Worm (Caenorhabditis elegans) whole organism, L1 larva: ENCODE results near the gene clh-3.

Source experiments
- C04F5.9 ChIP-seq: sonication (generic microtip); optimal IDR thresholded peaks from 2 replicates; lab custom pipeline; 2016; ENCODE audit warnings: missing genetic modification characterization, missing compliant biosample characterization
- C16A3.4 ChIP-seq: fragments of 150-350 bp; optimal IDR thresholded peaks from 2 replicates; lab custom pipeline; 2014; ENCODE audit warnings: missing biosample characterization, missing genetic modification characterization
- C34B4.2 ChIP-seq: sonication (generic microtip); optimal IDR thresholded peaks from 2 replicates; lab custom pipeline; 2017; ENCODE audit warnings: mild to moderate bottlenecking, missing genetic modification characterization, missing compliant biosample characterization
- F16B12.6 ChIP-seq: fragments of 150-350 bp; optimal IDR thresholded peaks from 2 replicates; lab custom pipeline; 2014; ENCODE audit warnings: missing biosample characterization, missing genetic modification characterization
- Y116A8C.19 ChIP-seq: sonication (generic microtip); optimal IDR thresholded peaks from 2 replicates; lab custom pipeline; 2016; ENCODE audit warnings: missing compliant biosample characterization, missing genetic modification characterization, borderline replicate concordance
- aha-1 ChIP-seq: fragments of 150-350 bp; optimal IDR thresholded peaks from 2 replicates; lab custom pipeline; 2014; ENCODE audit warnings: missing biosample characterization, missing genetic modification characterization
- alr-1 ChIP-seq: fragments of 200-800 bp; sonication (Bioruptor generic); optimal IDR thresholded peaks from 2 replicates; lab custom pipeline; 2018; ENCODE audit warnings: borderline replicate concordance, mild to moderate bottlenecking, missing genetic modification characterization, missing compliant biosample characterization
- aly-2 ChIP-seq: fragments of 150-350 bp; optimal IDR thresholded peaks from 2 replicates; lab custom pipeline; 2014; ENCODE audit warnings: missing biosample characterization, missing genetic modification characterization
- ama-1 ChIP-seq: fragments of 150-350 bp; optimal IDR thresholded peaks from 2 replicates; lab custom pipeline; 2014
- blmp-1 ChIP-seq: fragments of 150-350 bp; optimal IDR thresholded peaks from 2 replicates; lab custom pipeline; 2014; ENCODE audit warnings: missing biosample characterization, missing genetic modification characterization
- ceh-90 ChIP-seq: sonication (generic microtip); optimal IDR thresholded peaks from 2 replicates; lab custom pipeline; 2016; ENCODE audit warnings: missing genetic modification characterization, missing compliant biosample characterization
- dpl-1 ChIP-seq, 3 experiments: fragments of 150-350 bp in 2 of 3; sonication (generic microtip) in 1 of 3; optimal IDR thresholded peaks; 2 replicates each; lab custom pipeline; 2014 to 2017; ENCODE audit warnings: missing biosample characterization in 3 of 3, missing genetic modification characterization in 3 of 3, missing genetic modification reagents in 3 of 3
- dsc-1 ChIP-seq: sonication (generic microtip); optimal IDR thresholded peaks from 2 replicates; lab custom pipeline; 2016; ENCODE audit warnings: mild to moderate bottlenecking, missing genetic modification characterization, missing compliant biosample characterization
- efl-1 ChIP-seq, 4 experiments: fragments of 150-350 bp; optimal IDR thresholded peaks in 3 of 4; peaks in 1 of 4; 1 replicate in 1 of 4; 2 replicates in 3 of 4; lab custom pipeline; 2014; ENCODE audit warnings: missing biosample characterization in 2 of 4, missing genetic modification characterization in 2 of 4, missing genetic modification reagents in 2 of 4
- elt-3 ChIP-seq, 6 experiments: fragments of 150-350 bp in 1 of 6; sonication (generic microtip); optimal IDR thresholded peaks; 2 replicates each; lab custom pipeline; 2017 to 2018; ENCODE audit warnings: missing biosample characterization in 6 of 6, missing genetic modification characterization in 6 of 6, inconsistent platforms in 1 of 6
- fkh-10 ChIP-seq: sonication (generic microtip); optimal IDR thresholded peaks from 2 replicates; lab custom pipeline; 2017; ENCODE audit warnings: missing biosample characterization, missing genetic modification reagents, missing genetic modification characterization
- fkh-8 ChIP-seq: sonication (generic microtip); optimal IDR thresholded peaks from 2 replicates; lab custom pipeline; 2016; ENCODE audit warnings: mild to moderate bottlenecking, missing genetic modification characterization, missing compliant biosample characterization
- fos-1 ChIP-seq: fragments of 150-350 bp; optimal IDR thresholded peaks from 2 replicates; lab custom pipeline; 2014; ENCODE audit warnings: missing biosample characterization, missing genetic modification characterization
- hlh-4 ChIP-seq: sonication (generic microtip); optimal IDR thresholded peaks from 2 replicates; lab custom pipeline; 2016; ENCODE audit warnings: mild to moderate bottlenecking, missing genetic modification characterization, missing compliant biosample characterization
- hpl-2 ChIP-seq: fragments of 150-350 bp; optimal IDR thresholded peaks from 2 replicates; lab custom pipeline; 2014; ENCODE audit warnings: missing biosample characterization, missing genetic modification reagents, missing genetic modification characterization
- irx-1 ChIP-seq: sonication (generic microtip); optimal IDR thresholded peaks from 2 replicates; lab custom pipeline; 2016; ENCODE audit warnings: missing genetic modification characterization, missing compliant biosample characterization
- isw-1 ChIP-seq: fragments of 200-800 bp; sonication (Bioruptor generic); IDR thresholded peaks from 2 replicates; pipeline ENCODE4 v1.3.6; 2022; ENCODE audit warnings: missing genetic modification characterization, missing compliant biosample characterization
- lin-14 ChIP-seq: fragments of 200-800 bp; sonication (Bioruptor generic); optimal IDR thresholded peaks from 2 replicates; lab custom pipeline; 2018; ENCODE audit warnings: mild to moderate bottlenecking, missing genetic modification characterization, moderate library complexity, missing compliant biosample characterization
- lin-15B ChIP-seq: fragments of 150-350 bp; sonication (generic microtip); optimal IDR thresholded peaks from 3 replicates; lab custom pipeline; 2014; ENCODE audit warnings: missing biosample characterization, missing genetic modification characterization
- lin-35 ChIP-seq, 2 experiments: fragments of 150-350 bp; optimal IDR thresholded peaks; 2 replicates each; lab custom pipeline; 2014; ENCODE audit warnings: missing biosample characterization in 2 of 2, missing genetic modification characterization in 2 of 2, missing genetic modification reagents in 2 of 2
- lin-39 ChIP-seq: fragments of 150-350 bp; optimal IDR thresholded peaks from 2 replicates; lab custom pipeline; 2014; ENCODE audit warnings: missing biosample characterization, missing genetic modification reagents, missing genetic modification characterization
- lsy-2 ChIP-seq, 2 experiments: fragments of 150-350 bp; optimal IDR thresholded peaks; 2 replicates each; lab custom pipeline; 2014; ENCODE audit warnings: missing biosample characterization in 2 of 2, missing genetic modification characterization in 2 of 2
- mab-9 ChIP-seq: fragments of 200-800 bp; sonication (Bioruptor generic); IDR thresholded peaks from 2 replicates; pipeline ENCODE4 v1.3.6; 2022; ENCODE audit warnings: missing genetic modification reagents, missing genetic modification characterization, missing compliant biosample characterization
- mef-2 ChIP-seq: fragments of 150-350 bp; optimal IDR thresholded peaks from 2 replicates; lab custom pipeline; 2014; ENCODE audit warnings: missing biosample characterization, missing genetic modification characterization
- mep-1 ChIP-seq: fragments of 150-350 bp; optimal IDR thresholded peaks from 2 replicates; lab custom pipeline; 2014; ENCODE audit warnings: missing biosample characterization, missing genetic modification characterization
- nhr-11 ChIP-seq: fragments of 150-350 bp; optimal IDR thresholded peaks from 2 replicates; lab custom pipeline; 2014; ENCODE audit warnings: missing biosample characterization, missing genetic modification characterization
- nhr-47 ChIP-seq: sonication (generic microtip); optimal IDR thresholded peaks from 2 replicates; lab custom pipeline; 2016; ENCODE audit warnings: mild to moderate bottlenecking, missing genetic modification characterization, moderate library complexity, missing compliant biosample characterization
- nhr-71 ChIP-seq: sonication (generic microtip); optimal IDR thresholded peaks from 2 replicates; lab custom pipeline; 2016; ENCODE audit warnings: mild to moderate bottlenecking, missing genetic modification characterization, moderate library complexity, missing compliant biosample characterization
- nhr-76 ChIP-seq: sonication (generic microtip); optimal IDR thresholded peaks from 2 replicates; lab custom pipeline; 2017; ENCODE audit warnings: missing biosample characterization, missing genetic modification characterization
- nhr-77 ChIP-seq: fragments of 150-350 bp; optimal IDR thresholded peaks from 2 replicates; lab custom pipeline; 2014; ENCODE audit warnings: missing biosample characterization, missing genetic modification characterization
- pag-3 ChIP-seq: sonication (generic microtip); optimal IDR thresholded peaks from 2 replicates; lab custom pipeline; 2017; ENCODE audit warnings: missing genetic modification characterization, mild to moderate bottlenecking, missing compliant biosample characterization, antibody characterized with exemption, borderline replicate concordance; ENCODE audit not compliant: insufficient read depth
- pax-3 ChIP-seq: fragments of 200-800 bp; sonication (Bioruptor generic); optimal IDR thresholded peaks from 2 replicates; lab custom pipeline; 2018; ENCODE audit warnings: mild to moderate bottlenecking, missing genetic modification characterization, moderate library complexity, missing compliant biosample characterization
- pqm-1 ChIP-seq: sonication (generic microtip); optimal IDR thresholded peaks from 3 replicates; lab custom pipeline; 2017; ENCODE audit warnings: missing biosample characterization, missing genetic modification characterization
- snpc-4 ChIP-seq: fragments of 150-350 bp; optimal IDR thresholded peaks from 2 replicates; lab custom pipeline; 2014; ENCODE audit warnings: missing biosample characterization, missing genetic modification characterization
- sox-4 ChIP-seq: sonication (generic microtip); optimal IDR thresholded peaks from 2 replicates; lab custom pipeline; 2016; ENCODE audit warnings: missing genetic modification characterization, missing compliant biosample characterization
- sptf-1 ChIP-seq: fragments of 150-350 bp; optimal IDR thresholded peaks from 2 replicates; lab custom pipeline; 2014; ENCODE audit warnings: missing biosample characterization, missing genetic modification characterization
- sup-37 ChIP-seq: fragments of 200-800 bp; sonication (Bioruptor generic); optimal IDR thresholded peaks from 2 replicates; lab custom pipeline; 2018; ENCODE audit warnings: mild to moderate bottlenecking, missing genetic modification characterization, missing compliant biosample characterization
- unc-98 ChIP-seq: fragments of 200-800 bp; sonication (Bioruptor generic); IDR thresholded peaks from 2 replicates; pipeline ENCODE4 v1.3.6; 2022; ENCODE audit warnings: missing genetic modification characterization, missing compliant biosample characterization
- vab-15 ChIP-seq: sonication (generic microtip); optimal IDR thresholded peaks from 2 replicates; lab custom pipeline; 2017; ENCODE audit warnings: missing genotype, mild to moderate bottlenecking, missing genetic modification characterization, missing compliant biosample characterization

Gene clh-3

DNA sequence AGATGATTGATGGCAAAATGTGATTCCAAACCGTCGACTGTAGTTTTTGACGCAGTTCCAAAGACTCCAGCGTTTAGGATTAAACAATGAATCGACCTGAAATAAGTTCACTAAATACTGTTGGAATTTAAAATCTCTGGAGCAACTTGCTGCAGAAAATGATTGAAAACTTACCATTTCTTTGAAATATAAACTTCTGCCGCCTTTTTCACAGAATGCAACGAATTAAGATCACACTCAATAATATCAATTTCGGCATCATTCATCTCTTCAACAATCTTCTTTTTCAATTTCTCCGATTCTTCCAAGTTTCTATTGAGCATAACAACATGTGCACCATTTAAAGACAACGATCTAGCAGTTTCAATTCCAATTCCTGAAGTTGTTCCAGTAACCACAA is 18.1 kb downstream of the clh-3 start:
- no peak for TF ChIP-seq efl-1 (optimal IDR thresholded peaks at IDR 0.05; lab: Kevin White, UChicago)
- peak in 1 of 2 experiments; percentile 78 for TF ChIP-seq efl-1 (GFP tag; optimal IDR thresholded peaks at IDR 0.05 in 1 of 2; lab: Kevin White, UChicago)
- TF ChIP-seq pax-3 (tag; lab: Kevin White, UChicago) = no peak

DNA sequence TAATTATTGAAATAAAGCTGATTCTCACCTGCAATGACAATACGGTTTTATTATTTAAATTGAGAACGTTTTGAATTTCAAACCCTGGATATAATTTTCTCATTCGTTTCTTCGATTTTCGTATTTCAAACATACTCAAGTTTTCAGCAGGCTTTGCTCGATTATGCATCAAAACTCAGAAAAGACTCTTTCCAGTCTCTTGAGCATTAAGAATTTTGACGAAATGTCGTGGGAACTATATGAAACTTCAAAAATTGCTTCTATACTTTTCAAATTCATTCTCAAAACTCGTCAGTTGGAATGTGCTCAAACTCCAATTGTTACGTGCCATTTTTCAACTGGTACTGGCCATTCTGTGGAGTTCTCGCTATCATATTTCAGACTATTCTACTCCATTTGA is 20.3 kb downstream of the clh-3 start, which contains the start of gene srd-59:
Gene srd-59 (plus strand): TSS at position 301 of the 400 bp plus-strand sequence.
- TF ChIP-seq irx-1 (tag; lab: Kevin White, UChicago) (no peak), lin-14 (GFP tag; lab: Kevin White, UChicago) (no peak), pag-3 (tag; lab: Kevin White, UChicago) (no peak), fos-1 (tag; lab: Kevin White, UChicago) (no peak), elt-3 (tag; optimal IDR thresholded peaks at IDR 0.05; lab: Kevin White, UChicago) (no peak), ama-1 (lab: Kevin White, UChicago) (no peak), hlh-4 (no peak), mef-2 (tag; lab: Kevin White, UChicago) (no peak)

DNA sequence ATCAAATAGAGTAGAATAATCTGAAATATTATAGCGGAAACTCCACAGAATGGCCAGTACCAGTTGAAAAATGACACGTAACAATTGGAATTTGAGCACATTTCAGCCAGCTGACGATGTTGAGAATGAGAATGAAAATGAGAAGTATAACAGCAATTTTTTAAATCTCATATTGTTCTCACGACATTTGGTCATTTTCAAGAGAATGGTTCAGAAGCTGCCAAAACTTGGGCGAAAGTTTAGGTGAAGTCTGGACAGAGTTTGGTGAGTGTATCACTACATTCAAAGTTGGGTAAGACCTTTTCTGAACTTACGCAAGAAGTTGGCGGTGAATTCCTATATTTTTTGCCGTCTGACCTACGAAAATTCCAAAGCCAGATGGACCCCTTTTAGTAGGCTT is 20.8 kb downstream of the clh-3 start, which contains the start of gene srd-58:
Gene srd-58 (minus strand): TSS at position 101 of the 400 bp plus-strand sequence.
- no peak for TF ChIP-seq C04F5.9
- TF ChIP-seq C34B4.2 = no peak
- TF ChIP-seq lin-14 (GFP tag; lab: Kevin White, UChicago) = no peak
- TF ChIP-seq dpl-1 (GFP tag; optimal IDR thresholded peaks at IDR 0.05; lab: Kevin White, UChicago) = no peak
- TF ChIP-seq nhr-76 = no peak
- TF ChIP-seq dsc-1 (tag; lab: Kevin White, UChicago) = no peak
- no peak for TF ChIP-seq sup-37 (GFP tag; lab: Kevin White, UChicago)
- no peak for TF ChIP-seq isw-1 (GFP tag; lab: Robert Waterston, UW)

DNA sequence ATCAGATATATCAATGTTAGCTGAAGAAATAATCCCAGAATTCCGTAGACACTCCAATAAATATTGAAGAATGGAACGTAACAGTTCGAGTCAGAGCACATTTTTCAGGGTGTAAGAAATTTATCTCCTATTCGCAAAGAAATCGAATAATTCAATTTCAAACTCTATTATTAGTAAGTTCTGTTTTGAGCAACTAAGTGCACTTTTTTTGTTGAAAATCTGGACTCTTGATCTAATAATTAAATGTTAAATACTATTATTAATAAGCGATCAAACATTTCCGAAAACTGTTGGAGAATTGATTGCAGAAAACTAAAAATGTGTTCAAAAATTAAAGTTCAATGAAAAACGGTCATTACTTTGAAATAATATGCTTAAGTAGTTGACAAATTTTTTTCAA is 22.6 kb downstream of the clh-3 start, which contains the start of gene srd-56:
Gene srd-56 (minus strand): TSS at position 101 of the 400 bp plus-strand sequence.
- TF ChIP-seq fkh-8 (tag; lab: Kevin White, UChicago) (no peak), lin-15B (tag; lab: Kevin White, UChicago) (no peak), elt-3 (tag; optimal IDR thresholded peaks at IDR 0.05; lab: Kevin White, UChicago) (no peak), lsy-2 (tag; optimal IDR thresholded peaks at IDR 0.05; lab: Kevin White, UChicago) (no peak), aly-2 (tag; lab: Kevin White, UChicago) (no peak), ceh-90 (no peak)

DNA sequence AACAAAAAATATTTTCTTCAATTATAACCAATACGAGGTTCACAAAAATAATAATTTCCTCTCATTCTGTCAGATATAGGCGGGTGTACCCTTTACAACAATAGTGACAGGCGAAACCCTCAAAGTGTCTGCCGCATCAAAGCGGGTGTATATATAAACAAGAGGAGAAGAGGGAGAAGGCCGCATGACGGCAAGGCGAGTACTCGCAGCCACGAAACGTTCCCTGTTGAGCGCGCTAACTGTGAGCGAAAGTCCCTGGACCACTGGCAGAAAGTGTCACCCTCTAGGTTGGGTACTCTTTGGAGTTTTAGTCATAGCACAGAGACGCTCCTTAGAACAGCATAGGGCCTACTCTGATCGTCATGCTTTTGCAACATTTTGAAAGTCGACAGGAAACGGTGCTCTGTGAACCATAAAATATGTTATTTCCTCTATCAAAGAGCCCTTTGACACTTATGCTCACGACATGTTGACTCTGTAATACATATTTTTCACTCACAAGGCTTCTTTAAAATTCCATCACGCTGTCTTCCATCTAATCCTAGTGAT is 25.6 kb downstream of the clh-3 start, which contains the start of gene pcrg-1:
Gene pcrg-1 (plus strand): TSS at position 499 of the 549 bp plus-strand sequence.
- TF ChIP-seq mab-9 (GFP tag; lab: Robert Waterston, UW) = peak; percentile 72
- no peak for TF ChIP-seq nhr-11 (tag; lab: Kevin White, UChicago)
- TF ChIP-seq nhr-77 = peak; percentile 41
- TF ChIP-seq unc-98 = 0 out of 2 replicates have a peak, but pooled peaks have one; percentile 9
- TF ChIP-seq hpl-2 (GFP tag; lab: Kevin White, UChicago) = no peak
- no peak for TF ChIP-seq fkh-10 (GFP tag; lab: Kevin White, UChicago)
- no peak for TF ChIP-seq pqm-1 (tag; lab: Kevin White, UChicago)
- peak; percentile 89 for TF ChIP-seq nhr-71 (tag; lab: Kevin White, UChicago)
- TF ChIP-seq mep-1 (tag; lab: Kevin White, UChicago) = peak; percentile 74
- peak; percentile 7 for TF ChIP-seq blmp-1
- TF ChIP-seq Y116A8C.19 = peak; percentile 15
- peak; percentile 36 for TF ChIP-seq sox-4 (tag; lab: Kevin White, UChicago)
- no peak for TF ChIP-seq sptf-1
- TF ChIP-seq hlh-4 = no peak
- peak; percentile 53 to 72 for TF ChIP-seq lin-35 (GFP tag; optimal IDR thresholded peaks at IDR 0.05; lab: Kevin White, UChicago)
- TF ChIP-seq nhr-47 (tag; lab: Kevin White, UChicago) = peak; percentile 90
- peak; percentile 71 for TF ChIP-seq lin-39 (tag; lab: Kevin White, UChicago)
- no peak for TF ChIP-seq aha-1
- no peak for TF ChIP-seq alr-1 (tag; lab: Kevin White, UChicago)
- TF ChIP-seq C16A3.4 (tag; lab: Kevin White, UChicago) = peak; percentile 73
- no peak for TF ChIP-seq pag-3 (tag; lab: Kevin White, UChicago)
- peak; percentile 84 for TF ChIP-seq sup-37 (GFP tag; lab: Kevin White, UChicago)
- TF ChIP-seq snpc-4 = peak; percentile 99
- TF ChIP-seq vab-15 (tag; lab: Kevin White, UChicago) = no peak
- peak; percentile 8 for TF ChIP-seq F16B12.6 (tag; lab: Kevin White, UChicago)
